Worm (Caenorhabditis elegans) whole organism, early embryonic: ENCODE results near the gene T11F8.1.

Source experiments
- F13C5.2 ChIP-seq: sonication (generic microtip); optimal IDR thresholded peaks from 2 replicates; lab custom pipeline; 2017; ENCODE audit warnings: mild to moderate bottlenecking, missing genetic modification characterization, inconsistent platforms, missing compliant biosample characterization
- ama-1 ChIP-seq: fragments of 150-350 bp; optimal IDR thresholded peaks from 2 replicates; lab custom pipeline; 2014
- flt-1 ChIP-seq: fragments of 200-800 bp; sonication (Bioruptor generic); IDR thresholded peaks from 2 replicates; pipeline ENCODE4 v1.3.6; 2022; ENCODE audit warnings: missing genetic modification characterization, missing compliant biosample characterization
- hmbx-1 ChIP-seq: sonication (generic microtip); optimal IDR thresholded peaks from 2 replicates; lab custom pipeline; 2016; ENCODE audit warnings: mild to moderate bottlenecking, missing genetic modification characterization, missing compliant biosample characterization
- tbx-11 ChIP-seq: fragments of 200-800 bp; sonication (Bioruptor generic); IDR thresholded peaks from 2 replicates; pipeline ENCODE4 v1.3.6; 2022; ENCODE audit warnings: missing genetic modification characterization, missing compliant biosample characterization
- tbx-37 ChIP-seq: fragments of 200-800 bp; sonication (Bioruptor generic); conservative IDR thresholded peaks from 2 replicates; pipeline ENCODE4 v1.3.6; 2022; ENCODE audit warnings: missing genetic modification reagents, missing genetic modification characterization, missing compliant biosample characterization
- tra-4 ChIP-seq: sonication (generic microtip); optimal IDR thresholded peaks from 2 replicates; lab custom pipeline; 2017; ENCODE audit warnings: missing genetic modification characterization, missing compliant biosample characterization

ce11 chrIV:5462820-5463219, 16.6 kb upstream of the T11F8.1 start:
- TF ChIP-seq tbx-11 (GFP tag; lab: Robert Waterston, UW) (no peak), flt-1 (GFP tag; lab: Robert Waterston, UW) (no peak), ama-1 (lab: Kevin White, UChicago) (no peak), tbx-37 (GFP tag; lab: Robert Waterston, UW) (no peak), tra-4 (tag; lab: Kevin White, UChicago) (no peak), hmbx-1 (tag; lab: Kevin White, UChicago) (no peak), F13C5.2 (no peak)
